Worm (Caenorhabditis elegans): ENCODE data around the gene Y119D3B.12.

Gene Y119D3B.12

DNA sequence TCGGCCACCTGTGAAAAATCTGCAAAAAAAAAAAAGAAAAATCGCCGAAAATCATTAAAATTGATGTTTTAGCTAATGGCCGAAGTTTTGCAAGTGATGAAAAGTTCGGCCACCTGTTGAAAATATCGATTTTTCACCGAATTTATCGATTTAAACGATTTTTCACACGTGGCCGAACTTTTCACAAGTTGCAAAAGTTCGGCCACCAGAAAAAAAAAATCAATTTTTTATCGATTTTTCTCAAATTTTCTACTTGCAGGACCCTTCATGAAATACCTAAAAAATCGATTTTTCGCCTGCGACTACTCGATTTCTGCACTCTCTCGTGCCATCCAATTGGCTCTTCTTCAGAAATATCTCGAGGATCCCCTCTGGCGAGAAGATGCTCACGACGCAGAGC lies 8.3 kb downstream of the Y119D3B.12 start:
- TF ChIP-seq ceh-28 (tag; optimal IDR thresholded peaks at IDR 0.05) = peak; percentile 62
- no peak for TF ChIP-seq mml-1 (tag; optimal IDR thresholded peaks at IDR 0.05)

DNA sequence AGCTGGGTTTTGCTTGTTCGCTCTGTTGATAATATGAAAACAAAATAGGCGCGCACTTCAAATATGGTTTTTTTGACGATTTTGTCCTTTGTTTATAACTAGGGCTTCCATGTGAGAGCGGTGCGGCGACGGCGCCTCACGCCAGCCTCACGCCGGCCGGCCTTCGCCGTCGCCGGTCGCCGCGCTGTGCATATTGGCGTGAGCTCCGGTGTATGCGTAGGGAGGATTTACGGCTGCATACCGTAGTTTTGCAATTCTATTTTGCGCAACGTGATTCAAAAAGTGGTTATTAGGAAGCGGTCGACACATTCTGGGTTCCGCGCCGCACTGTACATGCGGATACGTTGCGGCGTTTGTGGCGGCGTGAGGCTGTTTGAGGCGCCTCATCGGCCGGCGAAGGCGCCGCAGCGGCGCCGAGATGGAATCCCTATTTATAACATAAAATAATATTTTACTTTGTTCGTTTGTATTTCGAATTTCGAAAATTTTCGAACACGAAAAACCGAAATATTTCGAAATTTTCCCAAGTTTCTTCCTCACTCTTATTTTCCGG lies 11.9 kb downstream of the Y119D3B.12 start:
- TF ChIP-seq egl-5 (tag; optimal IDR thresholded peaks at IDR 0.05) (no peak), unc-62 (GFP tag; optimal IDR thresholded peaks at IDR 0.05) (no peak), pqm-1 (tag; optimal IDR thresholded peaks at IDR 0.05) (no peak), zag-1 (tag; optimal IDR thresholded peaks at IDR 0.05) (no peak), skn-1 (tag; optimal IDR thresholded peaks at IDR 0.05) (no peak), mdl-1 (tag; optimal IDR thresholded peaks at IDR 0.05) (no peak), ztf-11 (tag; optimal IDR thresholded peaks at IDR 0.05) (no peak), ceh-82 (tag; optimal IDR thresholded peaks at IDR 0.05) (no peak), elt-1 (tag; optimal IDR thresholded peaks at IDR 0.05) (no peak)

ce11 chrIII:1214680-1215079 lies 12.3 kb downstream of the Y119D3B.12 start, which contains the start of gene Y119D3B.21:
Gene Y119D3B.21 (plus strand): TSS chrIII:1215000.
- TF ChIP-seq skn-1 (tag; optimal IDR thresholded peaks at IDR 0.05) (no peak), hmg-11 (tag; optimal IDR thresholded peaks at IDR 0.05) (no peak), jun-1 (tag; optimal IDR thresholded peaks at IDR 0.05) (peak; percentile 63), unc-62 (GFP tag; optimal IDR thresholded peaks at IDR 0.05) (no peak), snpc-4 (tag; optimal IDR thresholded peaks at IDR 0.05) (no peak), nhr-237 (tag; optimal IDR thresholded peaks at IDR 0.05) (no peak), ceh-16 (tag; optimal IDR thresholded peaks at IDR 0.05) (no peak), zag-1 (tag; optimal IDR thresholded peaks at IDR 0.05) (no peak), nhr-77 (tag; optimal IDR thresholded peaks at IDR 0.05) (no peak), lsy-12 (tag; optimal IDR thresholded peaks at IDR 0.05) (no peak), pha-4 (tag; optimal IDR thresholded peaks at IDR 0.05) (no peak), egl-5 (tag; optimal IDR thresholded peaks at IDR 0.05) (no peak), tbx-2 (tag; optimal IDR thresholded peaks at IDR 0.05) (no peak), elt-1 (tag; optimal IDR thresholded peaks at IDR 0.05) (no peak), nhr-23 (tag; optimal IDR thresholded peaks at IDR 0.05) (no peak), fkh-10 (GFP tag; optimal IDR thresholded peaks at IDR 0.05) (no peak), ztf-4 (tag; optimal IDR thresholded peaks at IDR 0.05) (no peak), ZK546.5 (tag; optimal IDR thresholded peaks at IDR 0.05) (no peak), egl-27 (tag; optimal IDR thresholded peaks at IDR 0.05) (no peak), daf-12 (tag; optimal IDR thresholded peaks at IDR 0.05) (no peak), R02D3.7 (tag; optimal IDR thresholded peaks at IDR 0.05) (no peak), ceh-9 (tag; optimal IDR thresholded peaks at IDR 0.05) (no peak), mdl-1 (tag; optimal IDR thresholded peaks at IDR 0.05) (no peak), lin-15B (tag; optimal IDR thresholded peaks at IDR 0.05) (no peak), nhr-25 (tag; optimal IDR thresholded peaks at IDR 0.05) (no peak), pqm-1 (tag; optimal IDR thresholded peaks at IDR 0.05) (peak; percentile 91), aly-2 (tag; optimal IDR thresholded peaks at IDR 0.05) (no peak), ama-1 (optimal IDR thresholded peaks at IDR 0.05) (peak; percentile 62), lin-39 (tag; optimal IDR thresholded peaks at IDR 0.05) (no peak), elt-2 (tag; optimal IDR thresholded peaks at IDR 0.05) (peak; percentile 96), nfya-1 (tag; optimal IDR thresholded peaks at IDR 0.05; ENCODE audit: insufficient read depth) (no peak), nhr-28 (tag; optimal IDR thresholded peaks at IDR 0.05) (no peak), unc-39 (tag; optimal IDR thresholded peaks at IDR 0.05) (no peak)

ce11 chrIII:1216096-1216495 lies 13.8 kb downstream of the Y119D3B.12 start:
- TF ChIP-seq ceh-28 (tag; optimal IDR thresholded peaks at IDR 0.05) (peak; percentile 63), daf-12 (tag; optimal IDR thresholded peaks at IDR 0.05) (no peak), nhr-11 (tag; optimal IDR thresholded peaks at IDR 0.05) (no peak), fos-1 (tag; optimal IDR thresholded peaks at IDR 0.05) (no peak), R02D3.7 (tag; optimal IDR thresholded peaks at IDR 0.05) (no peak), sea-2 (GFP tag; optimal IDR thresholded peaks at IDR 0.05) (no peak), zag-1 (tag; optimal IDR thresholded peaks at IDR 0.05) (no peak)
